Fruit fly (Drosophila melanogaster): ENCODE measurements around the gene Lnk.
A peak's percentile ranks its signal among the peaks of the same experiment; 100 is the strongest.

Gene Lnk

DNA sequence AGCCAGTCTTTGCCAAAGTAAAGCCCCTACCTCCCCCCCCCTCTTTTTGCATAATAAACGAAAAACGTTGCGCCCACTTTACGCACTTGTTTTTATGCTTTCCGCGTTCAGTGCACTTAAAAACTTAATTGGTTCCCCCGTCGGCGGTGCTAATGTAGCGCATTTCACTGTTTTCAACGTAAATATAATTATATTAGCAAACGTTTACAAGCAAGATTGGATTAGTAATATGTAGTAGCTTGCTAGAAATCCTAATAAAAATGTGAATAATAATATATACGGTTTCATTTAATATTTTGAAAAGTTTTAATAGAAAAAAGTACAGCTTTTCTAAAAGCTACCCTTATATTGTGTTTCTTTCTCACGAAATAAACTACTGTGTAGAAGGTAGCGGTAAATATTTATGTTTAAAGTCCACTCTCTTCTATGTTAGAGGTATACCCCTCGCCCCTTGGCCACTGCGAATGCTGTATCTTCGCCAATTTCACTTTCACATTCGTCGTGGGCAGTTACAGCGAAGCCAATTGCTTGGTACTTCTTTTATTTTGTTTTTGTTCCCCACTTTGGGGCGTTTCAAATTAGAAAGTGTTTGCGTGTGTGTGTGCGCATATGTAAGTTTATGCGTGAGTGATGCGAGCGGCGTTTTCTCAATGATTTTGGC, 5.6 kb upstream of the Lnk start:
- no peak for TF ChIP-seq D1 (tag; optimal IDR thresholded peaks at IDR 0.05)
- peak; percentile 42 for TF ChIP-seq CG14655 (GFP tag; optimal IDR thresholded peaks at IDR 0.05)
- peak; percentile 22 for TF ChIP-seq CG8301 (tag; optimal IDR thresholded peaks at IDR 0.05)

DNA sequence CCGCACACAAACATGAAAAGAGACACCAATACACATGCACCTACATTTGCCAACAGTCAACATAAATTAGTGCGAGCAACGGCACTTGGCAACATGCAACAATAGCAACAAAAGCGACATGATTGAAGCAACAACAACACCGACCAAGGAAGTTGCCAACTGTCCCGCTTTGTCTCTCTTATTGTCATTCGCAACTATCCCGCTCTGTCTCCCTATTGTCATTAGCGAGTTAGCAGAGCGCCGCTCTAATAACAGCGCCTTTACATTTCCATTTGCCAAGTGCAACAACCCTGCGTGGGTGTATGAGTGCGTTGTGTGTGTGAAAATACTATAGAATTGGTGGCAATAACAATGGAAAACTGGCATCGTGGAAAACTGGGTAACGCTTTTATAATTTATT, 4.5 kb upstream of the Lnk start:
- no peak for TF ChIP-seq CG15710 (tag; optimal IDR thresholded peaks at IDR 0.05)
- no peak for TF ChIP-seq CG4496 (GFP tag; IDR thresholded peaks at IDR 0.05)
- no peak for TF ChIP-seq Snoo (tag; optimal IDR thresholded peaks at IDR 0.05)
- TF ChIP-seq EcR (GFP tag; optimal IDR thresholded peaks at IDR 0.05) = peak; percentile 84
- TF ChIP-seq CG8301 (tag; optimal IDR thresholded peaks at IDR 0.05) = no peak

DNA sequence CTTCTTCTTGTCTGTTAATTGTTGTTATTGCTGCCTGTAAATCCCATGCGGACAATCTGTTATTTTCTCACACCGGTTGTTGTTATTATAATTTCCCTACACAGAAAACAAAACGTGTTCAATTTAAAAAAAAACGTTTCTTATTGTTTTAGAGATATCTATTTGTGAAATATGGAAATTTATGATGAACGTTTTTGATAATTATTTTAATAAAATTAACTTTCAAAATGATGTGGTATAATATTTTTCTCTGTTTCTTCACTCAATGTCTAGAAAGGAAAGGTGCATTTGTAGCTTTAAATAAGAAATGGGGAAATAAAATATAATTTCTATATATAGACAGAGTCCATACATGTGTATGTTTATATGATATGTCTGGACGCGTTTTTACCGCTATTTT, 4.0 kb upstream of the Lnk start:
- peak; percentile 46; the same call in 1 of the 2 replicates for TF ChIP-seq Ets98B (GFP tag; IDR thresholded peaks at IDR 0.05)
- no peak for TF ChIP-seq D1 (tag; optimal IDR thresholded peaks at IDR 0.05)
- no peak for TF ChIP-seq CG13204 (GFP tag; optimal IDR thresholded peaks at IDR 0.05)
- peak; percentile 68 for TF ChIP-seq CG32121 (GFP tag; IDR thresholded peaks at IDR 0.05)
- TF ChIP-seq Pif1B (GFP tag; optimal IDR thresholded peaks at IDR 0.05) = no peak
- peak; percentile 10 for TF ChIP-seq Snoo (tag; optimal IDR thresholded peaks at IDR 0.05)
- TF ChIP-seq fd96Ca (GFP tag; IDR thresholded peaks at IDR 0.05) = no peak
- no peak for TF ChIP-seq CG14655 (GFP tag; optimal IDR thresholded peaks at IDR 0.05)
- TF ChIP-seq CG12605 (GFP tag; IDR thresholded peaks at IDR 0.05) = peak; percentile 21; the same call in 1 of the 2 replicates
- TF ChIP-seq CG8301 (tag; optimal IDR thresholded peaks at IDR 0.05) = peak; percentile 66
- no peak for TF ChIP-seq EcR (GFP tag; optimal IDR thresholded peaks at IDR 0.05)
- TF ChIP-seq Pif1A (GFP tag; optimal IDR thresholded peaks at IDR 0.05) = no peak
- no peak for TF ChIP-seq gl (tag; optimal IDR thresholded peaks at IDR 0.05)
- no peak for TF ChIP-seq CG34367 (tag; optimal IDR thresholded peaks at IDR 0.05)
- peak; percentile 45; the same call in 1 of the 3 replicates for TF ChIP-seq CG4496 (GFP tag; IDR thresholded peaks at IDR 0.05)
- TF ChIP-seq CG8159 (tag; optimal IDR thresholded peaks at IDR 0.05) = peak; percentile 43
- no peak for TF ChIP-seq CG10348 (GFP tag; IDR thresholded peaks at IDR 0.05)
- peak; percentile 39 for TF ChIP-seq CG9948 (tag; optimal IDR thresholded peaks at IDR 0.05)
- TF ChIP-seq CG15710 (tag; optimal IDR thresholded peaks at IDR 0.05) = peak; percentile 18
- TF ChIP-seq CG17806 (tag; optimal IDR thresholded peaks at IDR 0.05) = peak; percentile 32
- TF ChIP-seq rn (GFP tag; IDR thresholded peaks at IDR 0.05) = no peak

DNA sequence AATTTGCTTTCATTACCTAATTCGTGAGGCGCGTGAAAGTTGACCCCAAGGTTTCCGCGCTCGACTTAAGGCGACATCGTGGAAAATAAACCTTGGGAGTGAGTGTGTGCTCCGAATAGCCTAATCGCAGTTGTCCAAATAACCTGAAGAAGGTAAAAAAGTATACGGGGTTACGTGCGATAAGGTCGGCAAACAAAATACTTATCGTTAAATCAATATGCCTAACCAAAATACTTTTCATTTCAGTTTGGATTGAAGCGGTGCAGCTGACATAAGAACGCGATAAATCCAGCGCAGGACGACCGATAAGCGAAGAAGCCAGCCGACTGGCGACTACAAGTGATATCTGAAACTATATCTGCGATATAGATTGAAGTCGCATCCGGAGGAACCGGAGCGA, 3.2 kb upstream of the Lnk start:
- TF ChIP-seq EcR (GFP tag; optimal IDR thresholded peaks at IDR 0.05) = peak; percentile 8
- no peak for TF ChIP-seq CG10348 (GFP tag; IDR thresholded peaks at IDR 0.05)
- TF ChIP-seq CG8301 (tag; optimal IDR thresholded peaks at IDR 0.05) = no peak

DNA sequence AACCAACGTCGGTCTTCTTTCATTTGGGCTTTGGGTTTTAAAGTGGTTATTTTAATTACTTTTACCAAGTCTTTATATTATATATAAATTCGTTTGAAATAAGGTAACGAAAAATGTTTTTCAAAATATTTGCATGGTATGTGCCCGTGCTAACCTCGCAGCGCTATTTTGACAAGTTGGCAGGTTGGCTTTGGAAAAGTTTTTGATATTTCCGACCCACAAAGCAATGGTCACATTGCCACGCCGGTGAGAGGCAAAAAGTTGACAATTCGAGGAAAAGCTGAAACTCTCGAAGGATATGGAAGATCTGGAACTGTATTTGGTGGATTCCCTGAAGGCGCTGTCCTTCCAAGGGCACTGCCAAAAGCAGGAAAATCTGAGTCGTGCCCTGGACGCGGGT, 4.9 kb downstream of the Lnk start, which contains the start of gene CG5913:
TSS of gene CG5913 (plus strand) at position 224 of the 400 bp plus-strand sequence.
- TF ChIP-seq D1 (tag; optimal IDR thresholded peaks at IDR 0.05) = peak; percentile 68
- TF ChIP-seq EcR (GFP tag; optimal IDR thresholded peaks at IDR 0.05) = no peak

DNA sequence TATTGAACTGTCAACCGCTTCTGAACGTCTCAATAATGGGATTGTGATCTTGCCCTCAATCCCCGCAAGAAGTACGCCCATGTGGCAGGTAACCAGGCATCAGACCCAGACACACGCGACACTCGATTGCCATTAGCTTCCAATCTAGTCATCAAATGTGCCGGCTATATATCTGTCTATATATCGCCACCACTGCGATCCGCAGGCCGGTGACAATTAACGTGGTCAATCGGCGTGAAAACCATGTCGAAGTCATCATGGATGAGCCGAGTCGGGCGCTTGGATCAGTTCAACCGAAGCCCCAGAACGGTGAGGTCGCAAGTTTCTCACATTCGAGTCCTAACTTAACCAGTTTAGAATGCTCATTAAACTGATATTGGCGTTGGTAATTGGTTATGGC, 7.2 kb downstream of the Lnk start, which contains the start of gene Sodq:
TSS of gene Sodq (plus strand) at position 301 of the 400 bp plus-strand sequence.
- TF ChIP-seq fd96Ca (GFP tag; IDR thresholded peaks at IDR 0.05) (no peak), D1 (tag; optimal IDR thresholded peaks at IDR 0.05) (no peak), Pif1A (GFP tag; optimal IDR thresholded peaks at IDR 0.05) (no peak), CG9948 (tag; optimal IDR thresholded peaks at IDR 0.05) (no peak), Snoo (tag; optimal IDR thresholded peaks at IDR 0.05) (no peak), CG8301 (tag; optimal IDR thresholded peaks at IDR 0.05) (no peak), CG12605 (GFP tag; IDR thresholded peaks at IDR 0.05) (no peak), gl (tag; optimal IDR thresholded peaks at IDR 0.05) (no peak), CG17806 (tag; optimal IDR thresholded peaks at IDR 0.05) (no peak), CG8159 (tag; optimal IDR thresholded peaks at IDR 0.05) (no peak), Pif1B (GFP tag; optimal IDR thresholded peaks at IDR 0.05) (no peak), CG14655 (GFP tag; optimal IDR thresholded peaks at IDR 0.05) (no peak), CG32121 (GFP tag; IDR thresholded peaks at IDR 0.05) (no peak), EcR (GFP tag; optimal IDR thresholded peaks at IDR 0.05) (no peak), Ets98B (GFP tag; IDR thresholded peaks at IDR 0.05) (no peak), rn (GFP tag; IDR thresholded peaks at IDR 0.05) (no peak)

DNA sequence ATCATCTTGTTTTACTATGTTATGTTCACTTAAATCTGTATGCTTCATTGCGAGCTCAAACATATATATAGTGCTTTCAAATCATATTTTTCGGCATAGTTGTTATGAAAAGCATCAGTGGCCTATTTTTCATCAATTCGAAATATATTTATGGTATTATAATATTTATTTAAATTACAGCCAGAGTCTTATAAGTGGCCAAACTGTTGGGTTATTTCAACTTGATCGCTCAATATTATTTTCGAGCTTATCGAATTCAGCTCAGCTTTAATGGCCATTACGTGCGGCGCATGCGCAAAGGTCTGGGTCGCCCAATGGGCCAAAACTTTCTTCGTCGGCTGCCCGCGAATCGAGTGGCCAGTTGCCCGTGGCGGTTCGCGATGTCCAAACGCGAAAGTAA, 8.8 kb downstream of the Lnk start, which contains the start of gene Mco3:
TSS of gene Mco3 (plus strand) at position 301 of the 400 bp plus-strand sequence.
- TF ChIP-seq rn (GFP tag; IDR thresholded peaks at IDR 0.05) = no peak
- no peak for TF ChIP-seq CG14655 (GFP tag; optimal IDR thresholded peaks at IDR 0.05)
- no peak for TF ChIP-seq fd96Ca (GFP tag; IDR thresholded peaks at IDR 0.05)
- TF ChIP-seq EcR (GFP tag; optimal IDR thresholded peaks at IDR 0.05) = no peak
- TF ChIP-seq CG12605 (GFP tag; IDR thresholded peaks at IDR 0.05) = no peak

All from whole organism, pupa.